Worm (Caenorhabditis elegans) whole organism, L4 larva: ENCODE data around the gene K07E8.6.

ENCODE experiments used
- F10B5.3 ChIP-seq: sonication (generic microtip); optimal IDR thresholded peaks from 2 replicates; lab custom pipeline; 2016; ENCODE audit warnings: mild to moderate bottlenecking, missing genetic modification characterization, missing compliant biosample characterization
- ama-1 ChIP-seq: fragments of 150-350 bp; optimal IDR thresholded peaks from 2 replicates; lab custom pipeline; 2014; ENCODE audit warnings: inconsistent platforms, mixed read lengths
- arid-1 ChIP-seq: fragments of 200-800 bp; sonication (Bioruptor generic); conservative IDR thresholded peaks from 2 replicates; pipeline ENCODE4 v1.3.6; 2022; ENCODE audit warnings: missing genetic modification reagents, missing genetic modification characterization, missing compliant biosample characterization
- ceh-28 ChIP-seq: fragments of 150-350 bp; optimal IDR thresholded peaks from 2 replicates; lab custom pipeline; 2014; ENCODE audit warnings: missing biosample characterization, missing genetic modification reagents, missing genetic modification characterization
- ces-1 ChIP-seq: fragments of 150-350 bp; sonication (generic microtip); optimal IDR thresholded peaks from 4 replicates; lab custom pipeline; 2014; ENCODE audit warnings: missing biosample characterization, missing genetic modification reagents, missing genetic modification characterization
- dpl-1 ChIP-seq: fragments of 150-350 bp; optimal IDR thresholded peaks from 2 replicates; lab custom pipeline; 2014; ENCODE audit warnings: missing biosample characterization, missing genetic modification reagents, missing genetic modification characterization
- nhr-28 ChIP-seq: fragments of 150-350 bp; optimal IDR thresholded peaks from 2 replicates; lab custom pipeline; 2014; ENCODE audit warnings: missing biosample characterization, missing genetic modification characterization
- unc-130 ChIP-seq: sonication (generic microtip); optimal IDR thresholded peaks from 2 replicates; lab custom pipeline; 2016; ENCODE audit warnings: missing genetic modification reagents, missing genetic modification characterization, missing compliant biosample characterization
- unc-62 ChIP-seq, 3 experiments: fragments of 150-350 bp in 1 of 3; sonication (generic microtip); optimal IDR thresholded peaks in 2 of 3; peaks in 1 of 3; 1 replicate in 1 of 3; 2 replicates in 2 of 3; lab custom pipeline; 2014 to 2017; ENCODE audit warnings: missing biosample characterization in 3 of 3, missing genetic modification characterization in 3 of 3, missing genetic modification reagents in 3 of 3, missing genotype in 1 of 3

DNA sequence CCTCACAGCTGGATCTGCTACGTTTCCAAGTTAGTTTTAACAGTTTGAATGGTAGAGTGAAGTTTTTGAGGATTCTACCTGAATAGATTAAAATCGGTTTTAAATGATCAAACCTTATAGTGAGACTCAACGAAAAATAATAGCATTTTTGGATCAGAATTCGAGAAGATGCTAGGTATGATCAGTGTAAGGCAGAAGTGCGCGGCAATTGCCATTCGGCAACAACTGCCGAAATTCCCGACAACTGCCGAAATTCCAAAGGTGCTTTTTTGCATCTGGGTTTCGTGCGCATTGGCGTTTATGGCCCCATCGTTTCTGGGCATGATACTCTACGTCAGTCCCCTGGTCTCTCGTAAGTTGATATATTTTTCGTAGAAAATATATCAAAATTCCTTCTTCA, 44.1 kb upstream of the K07E8.6 start, which contains the start of gene T02H6.6:
- TF ChIP-seq nhr-28: no peak
- no peak for TF ChIP-seq ceh-28 (tag; lab: Kevin White, UChicago)
- no peak for TF ChIP-seq dpl-1 (GFP tag; lab: Kevin White, UChicago)
- no peak for TF ChIP-seq ama-1 (lab: Kevin White, UChicago)
- TF ChIP-seq arid-1 (GFP tag; lab: Robert Waterston, UW): no peak
- TF ChIP-seq unc-130 (GFP tag; lab: Kevin White, UChicago): no peak
- no peak for TF ChIP-seq ces-1 (GFP tag; lab: Kevin White, UChicago)
- TF ChIP-seq F10B5.3 (tag; lab: Kevin White, UChicago): no peak
- TF ChIP-seq unc-62 (GFP tag; optimal IDR thresholded peaks at IDR 0.05 in 1 of 2; lab: Kevin White, UChicago): no peak
- TF ChIP-seq unc-62 (tag; optimal IDR thresholded peaks at IDR 0.05; lab: Kevin White, UChicago): no peak
